Worm (Caenorhabditis elegans): ENCODE measurements around the gene rps-30.

DNA sequence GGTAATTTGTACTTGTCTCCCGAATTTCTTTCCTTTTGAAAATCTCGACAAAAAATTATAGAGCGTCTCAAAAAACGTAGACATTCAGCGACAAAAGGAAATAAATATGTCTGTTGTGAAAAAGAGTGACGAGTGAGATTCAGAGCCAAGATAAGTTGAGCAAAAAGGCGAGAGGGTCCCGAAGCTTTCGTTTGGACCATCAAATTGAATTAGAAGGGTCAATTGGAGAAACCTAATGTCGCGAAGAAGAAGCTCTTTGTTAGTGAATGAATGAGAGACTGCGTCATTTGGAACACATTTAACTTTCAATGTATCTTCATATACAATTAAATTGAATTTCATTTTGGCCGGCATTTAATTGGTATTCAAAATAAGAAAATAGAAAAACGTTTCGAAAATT is 40.1 kb downstream of the rps-30 start:
- TF ChIP-seq nhr-237 (tag; optimal IDR thresholded peaks at IDR 0.05) (no peak), elt-3 (tag; optimal IDR thresholded peaks at IDR 0.05) (no peak), ces-1 (GFP tag; optimal IDR thresholded peaks at IDR 0.05) (peak; percentile 22)

Data from whole organism, L1 larva.